Worm (Caenorhabditis elegans) whole organism, L1 larva: ENCODE measurements around the gene K01C8.2.

Experiments
- C04F5.9 ChIP-seq: sonication (generic microtip); optimal IDR thresholded peaks from 2 replicates; lab custom pipeline; 2016; ENCODE audit warnings: missing genetic modification characterization, missing compliant biosample characterization
- F16B12.6 ChIP-seq: fragments of 150-350 bp; optimal IDR thresholded peaks from 2 replicates; lab custom pipeline; 2014; ENCODE audit warnings: missing biosample characterization, missing genetic modification characterization
- alr-1 ChIP-seq: fragments of 200-800 bp; sonication (Bioruptor generic); optimal IDR thresholded peaks from 2 replicates; lab custom pipeline; 2018; ENCODE audit warnings: borderline replicate concordance, mild to moderate bottlenecking, missing genetic modification characterization, missing compliant biosample characterization
- ama-1 ChIP-seq: fragments of 150-350 bp; optimal IDR thresholded peaks from 2 replicates; lab custom pipeline; 2014
- blmp-1 ChIP-seq: fragments of 150-350 bp; optimal IDR thresholded peaks from 2 replicates; lab custom pipeline; 2014; ENCODE audit warnings: missing biosample characterization, missing genetic modification characterization
- ceh-63 ChIP-seq: fragments of 200-800 bp; sonication (Bioruptor generic); optimal IDR thresholded peaks from 2 replicates; lab custom pipeline; 2018; ENCODE audit warnings: mild to moderate bottlenecking, missing genetic modification characterization, missing compliant biosample characterization
- ceh-8 ChIP-seq: fragments of 200-800 bp; sonication (Bioruptor generic); optimal IDR thresholded peaks from 2 replicates; lab custom pipeline; 2018; ENCODE audit warnings: mild to moderate bottlenecking, missing genetic modification characterization, moderate library complexity, missing compliant biosample characterization
- ceh-82 ChIP-seq, 3 experiments: fragments of 150-350 bp in 1 of 3; sonication (generic microtip) in 2 of 3; optimal IDR thresholded peaks; 2 replicates each; lab custom pipeline; 2014 to 2017; ENCODE audit warnings: missing biosample characterization in 3 of 3, missing genetic modification characterization in 3 of 3
- efl-1 ChIP-seq, 4 experiments: fragments of 150-350 bp; optimal IDR thresholded peaks in 3 of 4; peaks in 1 of 4; 1 replicate in 1 of 4; 2 replicates in 3 of 4; lab custom pipeline; 2014; ENCODE audit warnings: missing biosample characterization in 2 of 4, missing genetic modification characterization in 2 of 4, missing genetic modification reagents in 2 of 4
- egl-13 ChIP-seq: sonication (generic microtip); optimal IDR thresholded peaks from 2 replicates; lab custom pipeline; 2016; ENCODE audit warnings: missing genotype, missing genetic modification reagents, missing genetic modification characterization, missing compliant biosample characterization
- elt-3 ChIP-seq, 6 experiments: fragments of 150-350 bp in 1 of 6; sonication (generic microtip); optimal IDR thresholded peaks; 2 replicates each; lab custom pipeline; 2017 to 2018; ENCODE audit warnings: missing biosample characterization in 6 of 6, missing genetic modification characterization in 6 of 6, inconsistent platforms in 1 of 6
- ets-5 ChIP-seq: fragments of 200-800 bp; sonication (Bioruptor generic); IDR thresholded peaks from 2 replicates; pipeline ENCODE4 v1.3.6; 2022; ENCODE audit warnings: missing genetic modification characterization, missing compliant biosample characterization
- hpl-2 ChIP-seq: fragments of 150-350 bp; optimal IDR thresholded peaks from 2 replicates; lab custom pipeline; 2014; ENCODE audit warnings: missing biosample characterization, missing genetic modification reagents, missing genetic modification characterization
- irx-1 ChIP-seq: sonication (generic microtip); optimal IDR thresholded peaks from 2 replicates; lab custom pipeline; 2016; ENCODE audit warnings: missing genetic modification characterization, missing compliant biosample characterization
- jun-1 ChIP-seq: fragments of 150-350 bp; optimal IDR thresholded peaks from 2 replicates; lab custom pipeline; 2014; ENCODE audit warnings: missing biosample characterization, missing genetic modification reagents, missing genetic modification characterization
- lin-14 ChIP-seq: fragments of 200-800 bp; sonication (Bioruptor generic); optimal IDR thresholded peaks from 2 replicates; lab custom pipeline; 2018; ENCODE audit warnings: mild to moderate bottlenecking, missing genetic modification characterization, moderate library complexity, missing compliant biosample characterization
- lin-35 ChIP-seq, 2 experiments: fragments of 150-350 bp; optimal IDR thresholded peaks; 2 replicates each; lab custom pipeline; 2014; ENCODE audit warnings: missing biosample characterization in 2 of 2, missing genetic modification characterization in 2 of 2, missing genetic modification reagents in 2 of 2
- lin-39 ChIP-seq: fragments of 150-350 bp; optimal IDR thresholded peaks from 2 replicates; lab custom pipeline; 2014; ENCODE audit warnings: missing biosample characterization, missing genetic modification reagents, missing genetic modification characterization
- lsy-2 ChIP-seq, 2 experiments: fragments of 150-350 bp; optimal IDR thresholded peaks; 2 replicates each; lab custom pipeline; 2014; ENCODE audit warnings: missing biosample characterization in 2 of 2, missing genetic modification characterization in 2 of 2
- mab-9 ChIP-seq: fragments of 200-800 bp; sonication (Bioruptor generic); IDR thresholded peaks from 2 replicates; pipeline ENCODE4 v1.3.6; 2022; ENCODE audit warnings: missing genetic modification reagents, missing genetic modification characterization, missing compliant biosample characterization
- mdl-1 ChIP-seq, 2 experiments: fragments of 150-350 bp; optimal IDR thresholded peaks; 2 replicates each; lab custom pipeline; 2014 to 2017; ENCODE audit warnings: missing biosample characterization in 2 of 2, missing genetic modification characterization in 2 of 2, inconsistent platforms in 1 of 2
- mef-2 ChIP-seq: fragments of 150-350 bp; optimal IDR thresholded peaks from 2 replicates; lab custom pipeline; 2014; ENCODE audit warnings: missing biosample characterization, missing genetic modification characterization
- mep-1 ChIP-seq: fragments of 150-350 bp; optimal IDR thresholded peaks from 2 replicates; lab custom pipeline; 2014; ENCODE audit warnings: missing biosample characterization, missing genetic modification characterization
- nhr-12 ChIP-seq: sonication (generic microtip); optimal IDR thresholded peaks from 2 replicates; lab custom pipeline; 2017; ENCODE audit warnings: missing biosample characterization, missing genetic modification characterization
- nhr-20 ChIP-seq: sonication (generic microtip); optimal IDR thresholded peaks from 2 replicates; lab custom pipeline; 2016; ENCODE audit warnings: mild to moderate bottlenecking, missing genetic modification characterization, missing compliant biosample characterization
- nhr-71 ChIP-seq: sonication (generic microtip); optimal IDR thresholded peaks from 2 replicates; lab custom pipeline; 2016; ENCODE audit warnings: mild to moderate bottlenecking, missing genetic modification characterization, moderate library complexity, missing compliant biosample characterization
- nhr-76 ChIP-seq: sonication (generic microtip); optimal IDR thresholded peaks from 2 replicates; lab custom pipeline; 2017; ENCODE audit warnings: missing biosample characterization, missing genetic modification characterization
- nhr-85 ChIP-seq: sonication (generic microtip); peaks from one replicate; lab custom pipeline; 2016; ENCODE audit warnings: missing genetic modification characterization, inconsistent platforms, missing compliant biosample characterization
- pax-3 ChIP-seq: fragments of 200-800 bp; sonication (Bioruptor generic); optimal IDR thresholded peaks from 2 replicates; lab custom pipeline; 2018; ENCODE audit warnings: mild to moderate bottlenecking, missing genetic modification characterization, moderate library complexity, missing compliant biosample characterization
- rnt-1 ChIP-seq: sonication (generic microtip); optimal IDR thresholded peaks from 2 replicates; lab custom pipeline; 2016; ENCODE audit warnings: mild to moderate bottlenecking, missing genetic modification characterization, moderate library complexity, missing compliant biosample characterization
- skn-1 ChIP-seq: fragments of 150-350 bp; optimal IDR thresholded peaks from 2 replicates; lab custom pipeline; 2014; ENCODE audit warnings: missing biosample characterization, missing genetic modification characterization
- snpc-4 ChIP-seq: fragments of 150-350 bp; optimal IDR thresholded peaks from 2 replicates; lab custom pipeline; 2014; ENCODE audit warnings: missing biosample characterization, missing genetic modification characterization
- snu-23 ChIP-seq: sonication (generic microtip); optimal IDR thresholded peaks from 2 replicates; lab custom pipeline; 2016; ENCODE audit warnings: missing genetic modification characterization, missing compliant biosample characterization
- sox-4 ChIP-seq: sonication (generic microtip); optimal IDR thresholded peaks from 2 replicates; lab custom pipeline; 2016; ENCODE audit warnings: missing genetic modification characterization, missing compliant biosample characterization
- sup-37 ChIP-seq: fragments of 200-800 bp; sonication (Bioruptor generic); optimal IDR thresholded peaks from 2 replicates; lab custom pipeline; 2018; ENCODE audit warnings: mild to moderate bottlenecking, missing genetic modification characterization, missing compliant biosample characterization
- swsn-7 ChIP-seq: sonication (generic microtip); optimal IDR thresholded peaks from 2 replicates; lab custom pipeline; 2016; ENCODE audit warnings: missing genetic modification characterization, missing compliant biosample characterization
- tbx-2 ChIP-seq: sonication (generic microtip); optimal IDR thresholded peaks from 2 replicates; lab custom pipeline; 2016; ENCODE audit warnings: missing genetic modification characterization, missing compliant biosample characterization
- tlp-1 ChIP-seq: fragments of 150-350 bp; optimal IDR thresholded peaks from 2 replicates; lab custom pipeline; 2014; ENCODE audit warnings: missing biosample characterization, missing genetic modification characterization
- unc-62 ChIP-seq: fragments of 150-350 bp; optimal IDR thresholded peaks from 2 replicates; lab custom pipeline; 2014; ENCODE audit warnings: missing biosample characterization, missing genetic modification reagents, missing genetic modification characterization
- unc-98 ChIP-seq: fragments of 200-800 bp; sonication (Bioruptor generic); IDR thresholded peaks from 2 replicates; pipeline ENCODE4 v1.3.6; 2022; ENCODE audit warnings: missing genetic modification characterization, missing compliant biosample characterization
- vab-15 ChIP-seq: sonication (generic microtip); optimal IDR thresholded peaks from 2 replicates; lab custom pipeline; 2017; ENCODE audit warnings: missing genotype, mild to moderate bottlenecking, missing genetic modification characterization, missing compliant biosample characterization
- xbp-1 ChIP-seq: sonication (generic microtip); optimal IDR thresholded peaks from 2 replicates; lab custom pipeline; 2016; ENCODE audit warnings: missing genetic modification characterization, missing compliant biosample characterization
- zag-1 ChIP-seq: fragments of 150-350 bp; optimal IDR thresholded peaks from 2 replicates; lab custom pipeline; 2014; ENCODE audit warnings: missing biosample characterization, missing genetic modification characterization

The K01C8.2 gene

ce11 chrII:8223945-8224344 is 45.3 kb downstream of the K01C8.2 start:
- TF ChIP-seq elt-3 (tag; optimal IDR thresholded peaks at IDR 0.05; lab: Kevin White, UChicago) (peak in 1 of 6 experiments; percentile 14), blmp-1 (peak; percentile 78), tbx-2 (tag; lab: Kevin White, UChicago) (no peak), ceh-8 (GFP tag; lab: Kevin White, UChicago) (peak; percentile 31)

- TF ChIP-seq C04F5.9 (tag; lab: Kevin White, UChicago): no peak
- TF ChIP-seq nhr-85 (tag; lab: Kevin White, UChicago): peak; percentile 41
These were observed 45.8 kb downstream of the K01C8.2 start for ce11 chrII:8223422-8223821.

- TF ChIP-seq F16B12.6: no peak
- TF ChIP-seq pax-3: no peak
- TF ChIP-seq unc-62: no peak
- TF ChIP-seq vab-15 (tag; lab: Kevin White, UChicago): no peak
- TF ChIP-seq mep-1 (tag; lab: Kevin White, UChicago): peak; percentile 55
- no peak for TF ChIP-seq ets-5
- TF ChIP-seq efl-1 (optimal IDR thresholded peaks at IDR 0.05; lab: Kevin White, UChicago): peak; percentile 4 to 11
- TF ChIP-seq efl-1 (GFP tag; optimal IDR thresholded peaks at IDR 0.05 in 1 of 2; lab: Kevin White, UChicago): peak in 1 of 2 experiments; percentile 69
- peak; percentile 12 for TF ChIP-seq rnt-1
- TF ChIP-seq lsy-2 (tag; optimal IDR thresholded peaks at IDR 0.05; lab: Kevin White, UChicago): peak in 1 of 2 experiments; percentile 51
- no peak for TF ChIP-seq xbp-1 (tag; lab: Kevin White, UChicago)
- TF ChIP-seq blmp-1: peak; percentile 91
- TF ChIP-seq lin-35 (GFP tag; optimal IDR thresholded peaks at IDR 0.05; lab: Kevin White, UChicago): peak in 1 of 2 experiments; percentile 58
- TF ChIP-seq mef-2: no peak
- peak; percentile 0 for TF ChIP-seq tbx-2 (tag; lab: Kevin White, UChicago)
- no peak for TF ChIP-seq hpl-2
- no peak for TF ChIP-seq nhr-76 (tag; lab: Kevin White, UChicago)
- no peak for TF ChIP-seq alr-1 (tag; lab: Kevin White, UChicago)
- TF ChIP-seq mdl-1 (tag; optimal IDR thresholded peaks at IDR 0.05; lab: Kevin White, UChicago): peak in 1 of 2 experiments; percentile 73
- no peak for TF ChIP-seq lin-39 (tag; lab: Kevin White, UChicago)
- no peak for TF ChIP-seq tlp-1 (tag; lab: Kevin White, UChicago)
- TF ChIP-seq nhr-20 (tag; lab: Kevin White, UChicago): peak; percentile 37
- no peak for TF ChIP-seq C04F5.9 (tag; lab: Kevin White, UChicago)
- TF ChIP-seq ceh-63: no peak
- peak; percentile 46 for TF ChIP-seq snu-23 (GFP tag; lab: Kevin White, UChicago)
- peak; percentile 83 for TF ChIP-seq nhr-85 (tag; lab: Kevin White, UChicago)
- TF ChIP-seq nhr-71 (tag; lab: Kevin White, UChicago): peak; percentile 34
- peak in 1 of 3 experiments; percentile 30 for TF ChIP-seq ceh-82 (tag; optimal IDR thresholded peaks at IDR 0.05; lab: Kevin White, UChicago)
- peak in 4 of 6 experiments; percentile 3 to 55 (median 18) for TF ChIP-seq elt-3 (tag; optimal IDR thresholded peaks at IDR 0.05; lab: Kevin White, UChicago)
- TF ChIP-seq lin-14 (GFP tag; lab: Kevin White, UChicago): peak; percentile 73
- TF ChIP-seq skn-1 (tag; lab: Kevin White, UChicago): no peak
These were observed 46.8 kb downstream of the K01C8.2 start, which contains the start of gene dab-1 for ce11 chrII:8222309-8223065. dab-1 (plus strand) TSS chrII:8222386.

ce11 chrII:8220267-8220666 is 49.0 kb downstream of the K01C8.2 start:
- TF ChIP-seq ama-1: no peak
- no peak for TF ChIP-seq ceh-8 (GFP tag; lab: Kevin White, UChicago)
- TF ChIP-seq mab-9 (GFP tag; lab: Robert Waterston, UW): no peak

ce11 chrII:8218266-8218665 is 51.0 kb downstream of the K01C8.2 start:
- TF ChIP-seq sox-4 (tag; lab: Kevin White, UChicago) (no peak), lin-35 (GFP tag; optimal IDR thresholded peaks at IDR 0.05; lab: Kevin White, UChicago) (no peak), jun-1 (no peak), unc-98 (no peak), zag-1 (tag; lab: Kevin White, UChicago) (no peak), sup-37 (GFP tag; lab: Kevin White, UChicago) (no peak), mab-9 (GFP tag; lab: Robert Waterston, UW) (no peak), swsn-7 (tag; lab: Kevin White, UChicago) (no peak), skn-1 (tag; lab: Kevin White, UChicago) (no peak), lin-14 (GFP tag; lab: Kevin White, UChicago) (no peak), tlp-1 (tag; lab: Kevin White, UChicago) (no peak), egl-13 (tag; lab: Kevin White, UChicago) (no peak), snpc-4 (tag; lab: Kevin White, UChicago) (no peak), irx-1 (no peak), nhr-12 (tag; lab: Kevin White, UChicago) (no peak)
